Worm (Caenorhabditis elegans): Measurements from ENCODE around the gene F58F9.1.

ce11 chrIV:6271923-6272322 lies 22.3 kb downstream of the F58F9.1 start, which contains the start of gene srv-31:
- TF ChIP-seq ztf-7 (tag; optimal IDR thresholded peaks at IDR 0.05) = no peak
- TF ChIP-seq Y75B8A.6 (GFP tag; IDR thresholded peaks at IDR 0.05) = no peak
- TF ChIP-seq nhr-28 (tag; optimal IDR thresholded peaks at IDR 0.05) = no peak
- no peak for TF ChIP-seq aha-1 (tag)
- TF ChIP-seq fkh-10 (GFP tag; optimal IDR thresholded peaks at IDR 0.05) = no peak
- no peak for TF ChIP-seq aly-2 (tag; optimal IDR thresholded peaks at IDR 0.05)
- no peak for TF ChIP-seq lsy-2 (tag; optimal IDR thresholded peaks at IDR 0.05)
- no peak for TF ChIP-seq ZK337.2 (GFP tag; IDR thresholded peaks at IDR 0.05)
- TF ChIP-seq ztf-11 (tag; optimal IDR thresholded peaks at IDR 0.05) = no peak
- no peak for TF ChIP-seq pqm-1 (tag; optimal IDR thresholded peaks at IDR 0.05)
- no peak for TF ChIP-seq hlh-30 (tag; optimal IDR thresholded peaks at IDR 0.05; ENCODE audit: insufficient read depth)
- TF ChIP-seq ama-1 (optimal IDR thresholded peaks at IDR 0.05) = no peak
- no peak for TF ChIP-seq egl-27 (tag; optimal IDR thresholded peaks at IDR 0.05)
